Worm (Caenorhabditis elegans) whole organism, early embryonic: ENCODE measurements around the gene F55G11.8.

Experiments used
- hmg-4 ChIP-seq: fragments of 200-800 bp; sonication (Bioruptor generic); optimal IDR thresholded peaks from 2 replicates; lab custom pipeline; 2018; ENCODE audit warnings: mild to moderate bottlenecking, missing genetic modification characterization, missing compliant biosample characterization
- hnd-1 ChIP-seq: sonication (generic microtip); optimal IDR thresholded peaks from 2 replicates; lab custom pipeline; 2016; ENCODE audit warnings: missing genetic modification characterization, missing compliant biosample characterization
- tbx-37 ChIP-seq: fragments of 200-800 bp; sonication (Bioruptor generic); conservative IDR thresholded peaks from 2 replicates; pipeline ENCODE4 v1.3.6; 2022; ENCODE audit warnings: missing genetic modification reagents, missing genetic modification characterization, missing compliant biosample characterization

- TF ChIP-seq tbx-37 (GFP tag; lab: Robert Waterston, UW) = no peak
- no peak for TF ChIP-seq hnd-1 (tag; lab: Kevin White, UChicago)
- TF ChIP-seq hmg-4 (GFP tag; lab: Kevin White, UChicago) = no peak
Measured at ce11 chrIV:12946488-12946887, 16.1 kb upstream of the F55G11.8 start, which contains the start of gene F55G11.1.
